Worm (Caenorhabditis elegans) whole organism, early embryonic: ENCODE data around the gene srz-94.

Experiments used
- B0310.2 ChIP-seq: sonication (generic microtip); optimal IDR thresholded peaks from 2 replicates; lab custom pipeline; 2016; ENCODE audit warnings: mild to moderate bottlenecking, missing genetic modification characterization, missing compliant biosample characterization
- F13C5.2 ChIP-seq: sonication (generic microtip); optimal IDR thresholded peaks from 2 replicates; lab custom pipeline; 2017; ENCODE audit warnings: mild to moderate bottlenecking, missing genetic modification characterization, inconsistent platforms, missing compliant biosample characterization
- aly-1 ChIP-seq: sonication (generic microtip); optimal IDR thresholded peaks from 2 replicates; lab custom pipeline; 2016; ENCODE audit warnings: missing genetic modification characterization, missing compliant biosample characterization
- ama-1 ChIP-seq: fragments of 150-350 bp; optimal IDR thresholded peaks from 2 replicates; lab custom pipeline; 2014
- ceh-13 ChIP-seq: fragments of 200-800 bp; sonication (Bioruptor generic); optimal IDR thresholded peaks from 2 replicates; lab custom pipeline; 2018; ENCODE audit warnings: mild to moderate bottlenecking, missing genetic modification characterization, missing compliant biosample characterization
- ceh-36 ChIP-seq: sonication (generic microtip); optimal IDR thresholded peaks from 2 replicates; lab custom pipeline; 2016; ENCODE audit warnings: missing genetic modification characterization, inconsistent platforms, missing compliant biosample characterization
- ets-7 ChIP-seq: sonication (generic microtip); optimal IDR thresholded peaks from 2 replicates; lab custom pipeline; 2016; ENCODE audit warnings: missing genotype, missing genetic modification characterization, missing compliant biosample characterization
- flt-1 ChIP-seq: fragments of 200-800 bp; sonication (Bioruptor generic); IDR thresholded peaks from 2 replicates; pipeline ENCODE4 v1.3.6; 2022; ENCODE audit warnings: missing genetic modification characterization, missing compliant biosample characterization
- hmbx-1 ChIP-seq: sonication (generic microtip); optimal IDR thresholded peaks from 2 replicates; lab custom pipeline; 2016; ENCODE audit warnings: mild to moderate bottlenecking, missing genetic modification characterization, missing compliant biosample characterization
- hmg-4 ChIP-seq: fragments of 200-800 bp; sonication (Bioruptor generic); optimal IDR thresholded peaks from 2 replicates; lab custom pipeline; 2018; ENCODE audit warnings: mild to moderate bottlenecking, missing genetic modification characterization, missing compliant biosample characterization
- hnd-1 ChIP-seq: sonication (generic microtip); optimal IDR thresholded peaks from 2 replicates; lab custom pipeline; 2016; ENCODE audit warnings: missing genetic modification characterization, missing compliant biosample characterization
- pes-1 ChIP-seq: fragments of 200-800 bp; sonication (Bioruptor generic); IDR thresholded peaks from 2 replicates; pipeline ENCODE4 v1.3.6; 2022; ENCODE audit warnings: missing genetic modification reagents, missing genetic modification characterization, missing compliant biosample characterization
- scrt-1 ChIP-seq: fragments of 200-800 bp; sonication (Bioruptor generic); IDR thresholded peaks from 2 replicates; pipeline ENCODE4 v1.3.6; 2022; ENCODE audit warnings: missing genetic modification characterization, missing compliant biosample characterization
- sea-1 ChIP-seq: fragments of 200-800 bp; sonication (Bioruptor generic); conservative IDR thresholded peaks from 2 replicates; pipeline ENCODE4 v1.3.6; 2022; ENCODE audit warnings: missing genetic modification characterization, missing compliant biosample characterization
- tbx-11 ChIP-seq: fragments of 200-800 bp; sonication (Bioruptor generic); IDR thresholded peaks from 2 replicates; pipeline ENCODE4 v1.3.6; 2022; ENCODE audit warnings: missing genetic modification characterization, missing compliant biosample characterization
- tbx-37 ChIP-seq: fragments of 200-800 bp; sonication (Bioruptor generic); conservative IDR thresholded peaks from 2 replicates; pipeline ENCODE4 v1.3.6; 2022; ENCODE audit warnings: missing genetic modification reagents, missing genetic modification characterization, missing compliant biosample characterization
- tra-4 ChIP-seq: sonication (generic microtip); optimal IDR thresholded peaks from 2 replicates; lab custom pipeline; 2017; ENCODE audit warnings: missing genetic modification characterization, missing compliant biosample characterization

Gene srz-94

DNA sequence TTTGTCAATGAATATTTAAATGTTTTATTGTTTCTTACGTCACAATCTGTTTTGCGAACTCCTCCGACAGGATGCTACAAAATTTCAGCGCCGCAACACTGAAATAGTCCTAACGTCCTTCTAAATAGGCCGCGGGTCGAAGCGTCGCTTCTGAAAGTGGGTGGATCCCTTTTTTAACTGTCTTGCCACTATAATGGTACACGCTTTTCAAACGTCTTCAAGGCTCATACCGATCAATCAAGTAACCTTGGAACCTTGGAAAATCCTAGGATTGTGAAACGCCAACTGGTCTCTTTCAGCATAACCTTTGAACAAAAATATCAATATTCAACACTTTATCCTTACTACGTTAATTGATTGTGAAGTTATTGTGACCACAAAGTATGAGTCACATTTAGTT, 30.9 kb upstream of the srz-94 start:
- no peak for TF ChIP-seq sea-1

DNA sequence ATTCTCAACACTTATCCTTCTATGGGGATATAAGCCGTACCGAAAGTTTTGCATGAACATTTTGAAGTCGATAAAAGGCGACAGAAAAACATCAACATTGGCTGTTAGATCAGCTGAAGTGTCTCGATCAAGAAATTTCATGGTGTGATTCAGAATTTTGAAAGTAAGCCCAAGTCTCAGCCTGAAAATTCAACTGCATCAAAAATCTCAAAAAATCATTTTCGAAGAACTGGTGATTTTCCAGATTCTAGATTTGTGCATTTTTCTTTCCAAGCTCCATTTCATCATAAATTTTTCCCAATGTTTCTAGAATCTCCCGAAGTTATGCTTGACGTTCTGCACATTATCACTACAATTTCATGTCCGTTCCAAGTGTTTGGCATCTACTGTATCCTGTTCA, 28.9 kb upstream of the srz-94 start, which contains the start of gene srh-255:
Gene srh-255, plus strand, starts transcription at position 301 of the 400 bp plus-strand sequence.
- no peak for TF ChIP-seq B0310.2 (tag; lab: Kevin White, UChicago)
- no peak for TF ChIP-seq tra-4 (tag; lab: Kevin White, UChicago)
- TF ChIP-seq aly-1: no peak
- no peak for TF ChIP-seq scrt-1 (GFP tag; lab: Robert Waterston, UW)

DNA sequence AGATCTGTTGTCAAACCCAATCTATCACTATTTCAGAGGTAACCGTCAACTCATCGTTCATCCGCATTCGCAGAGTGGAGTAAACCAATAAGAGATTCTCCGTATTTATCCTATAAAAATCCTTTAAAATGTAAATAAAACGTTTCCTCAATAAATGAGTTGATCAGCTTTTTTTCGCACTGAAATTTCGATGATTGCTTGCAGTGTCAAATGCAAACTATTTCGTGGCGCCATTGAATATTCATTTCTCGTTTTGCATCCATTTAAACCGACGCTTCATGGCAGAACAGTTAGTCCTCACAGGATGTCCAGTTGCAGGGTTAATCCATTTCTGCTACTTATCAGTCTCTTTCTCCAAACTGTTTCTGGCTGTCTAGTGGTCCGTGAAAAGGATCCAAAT, 25.8 kb upstream of the srz-94 start, which contains the start of gene F28B1.9:
Gene F28B1.9, plus strand, starts transcription at position 301 of the 400 bp plus-strand sequence.
- TF ChIP-seq hmbx-1 (tag; lab: Kevin White, UChicago) (no peak), flt-1 (no peak), F13C5.2 (no peak), tbx-11 (no peak), tra-4 (tag; lab: Kevin White, UChicago) (no peak), pes-1 (GFP tag; lab: Robert Waterston, UW) (no peak), hmg-4 (GFP tag; lab: Kevin White, UChicago) (no peak)

DNA sequence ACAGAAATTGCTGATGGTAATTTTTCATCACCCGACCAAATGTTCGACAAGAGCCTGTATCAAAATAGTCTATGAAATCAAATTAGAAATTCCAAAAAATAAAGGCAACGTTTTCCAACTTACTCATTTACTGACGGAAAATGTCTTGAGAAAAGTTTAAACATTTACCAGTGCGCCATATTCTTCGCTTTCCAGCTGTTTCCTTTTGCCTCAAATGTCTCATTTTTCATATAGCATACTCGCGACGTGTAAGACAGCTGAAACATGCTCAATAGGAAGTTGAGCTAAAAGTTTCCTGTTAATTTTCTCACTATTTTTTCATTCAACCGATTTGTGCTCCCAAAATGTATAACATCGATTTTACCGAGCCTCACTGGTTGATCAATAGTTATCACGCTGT, 24.2 kb upstream of the srz-94 start, which contains the start of gene sri-66:
Gene sri-66, plus strand, starts transcription at position 301 of the 400 bp plus-strand sequence.
- TF ChIP-seq F13C5.2 (no peak), aly-1 (no peak), sea-1 (no peak), tbx-11 (no peak), ets-7 (tag; lab: Kevin White, UChicago) (no peak), scrt-1 (GFP tag; lab: Robert Waterston, UW) (no peak), ceh-13 (GFP tag; lab: Kevin White, UChicago) (no peak), flt-1 (no peak), ama-1 (lab: Kevin White, UChicago) (no peak), hnd-1 (tag; lab: Kevin White, UChicago) (no peak), B0310.2 (tag; lab: Kevin White, UChicago) (no peak), tbx-37 (GFP tag; lab: Robert Waterston, UW) (no peak)

DNA sequence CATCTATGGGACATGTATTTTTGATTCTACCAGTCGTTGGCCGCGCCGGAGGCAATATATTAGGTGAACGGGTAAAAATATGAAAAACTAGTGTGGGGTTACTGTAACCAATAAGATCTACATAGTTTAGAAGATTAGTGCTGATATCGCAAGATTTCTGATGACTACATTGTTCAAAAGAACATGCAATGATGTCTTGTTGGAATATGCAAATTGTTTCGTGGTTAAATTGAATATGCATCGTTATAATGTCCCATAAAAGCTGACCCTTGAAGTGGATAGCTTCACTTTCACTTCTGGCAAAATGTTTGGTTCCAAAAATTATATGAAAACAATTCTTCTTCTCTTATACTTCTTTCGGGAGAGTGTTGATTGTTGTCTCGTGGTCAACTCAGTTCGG, 8.8 kb upstream of the srz-94 start, which contains the start of gene F28B1.2:
Gene F28B1.2, plus strand, starts transcription at position 301 of the 400 bp plus-strand sequence.
- TF ChIP-seq flt-1 (no peak), ets-7 (tag; lab: Kevin White, UChicago) (no peak), sea-1 (no peak)

DNA sequence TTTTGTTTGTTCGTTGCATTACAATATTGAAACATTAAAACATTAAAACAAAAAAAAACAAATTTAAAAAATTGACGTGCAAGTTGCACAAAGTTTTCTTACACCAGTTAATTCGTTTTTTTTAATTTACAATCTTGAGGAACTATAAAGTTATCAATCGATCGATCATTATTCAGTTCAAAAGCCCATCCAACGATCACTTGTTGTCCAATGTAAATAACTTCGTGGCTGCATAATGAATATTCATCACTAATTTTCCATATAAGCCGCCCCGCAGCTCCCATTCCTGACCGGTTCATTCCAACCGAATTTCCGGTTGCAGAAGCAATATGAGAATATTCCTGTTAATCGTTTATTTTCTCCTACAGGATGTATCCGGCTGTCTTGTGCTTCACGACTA, 6.5 kb upstream of the srz-94 start, which contains the start of gene hpo-33:
Gene hpo-33, plus strand, starts transcription at position 301 of the 400 bp plus-strand sequence.
- TF ChIP-seq tra-4 (tag; lab: Kevin White, UChicago) (no peak), hmg-4 (GFP tag; lab: Kevin White, UChicago) (no peak), tbx-37 (GFP tag; lab: Robert Waterston, UW) (no peak), tbx-11 (no peak), B0310.2 (tag; lab: Kevin White, UChicago) (no peak), ets-7 (tag; lab: Kevin White, UChicago) (no peak), ceh-36 (tag; lab: Kevin White, UChicago) (no peak), aly-1 (no peak)

DNA sequence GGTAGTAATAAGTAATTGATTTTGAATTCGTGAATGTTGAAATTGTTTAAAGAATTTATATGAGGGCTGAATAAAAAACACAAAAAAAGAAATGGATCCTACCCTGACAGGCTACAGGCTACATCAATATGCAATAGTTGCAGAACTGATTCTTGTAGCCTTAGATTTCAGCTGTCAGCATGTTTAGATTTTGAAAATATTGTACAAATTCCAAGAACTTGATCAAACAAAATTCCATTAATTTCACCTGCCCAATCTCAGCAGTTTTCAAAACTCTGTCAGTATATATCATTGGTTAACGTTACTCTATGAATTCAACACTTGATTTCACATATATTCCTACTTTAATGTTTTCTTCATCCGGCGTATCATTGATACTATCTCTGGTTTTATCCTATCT, 5.3 kb downstream of the srz-94 start:
- no peak for TF ChIP-seq B0310.2 (tag; lab: Kevin White, UChicago)
- TF ChIP-seq ets-7 (tag; lab: Kevin White, UChicago): no peak
- TF ChIP-seq tra-4 (tag; lab: Kevin White, UChicago): no peak
- TF ChIP-seq F13C5.2: no peak
- TF ChIP-seq ceh-36 (tag; lab: Kevin White, UChicago): no peak
- TF ChIP-seq ama-1 (lab: Kevin White, UChicago): no peak
- TF ChIP-seq tbx-37 (GFP tag; lab: Robert Waterston, UW): no peak
- TF ChIP-seq scrt-1 (GFP tag; lab: Robert Waterston, UW): no peak
- TF ChIP-seq hmbx-1 (tag; lab: Kevin White, UChicago): no peak
- TF ChIP-seq ceh-13 (GFP tag; lab: Kevin White, UChicago): no peak
- TF ChIP-seq hmg-4 (GFP tag; lab: Kevin White, UChicago): no peak
- TF ChIP-seq hnd-1 (tag; lab: Kevin White, UChicago): no peak
- TF ChIP-seq sea-1: no peak
- no peak for TF ChIP-seq pes-1 (GFP tag; lab: Robert Waterston, UW)
- TF ChIP-seq aly-1: no peak
- TF ChIP-seq tbx-11: no peak
- TF ChIP-seq flt-1: no peak

DNA sequence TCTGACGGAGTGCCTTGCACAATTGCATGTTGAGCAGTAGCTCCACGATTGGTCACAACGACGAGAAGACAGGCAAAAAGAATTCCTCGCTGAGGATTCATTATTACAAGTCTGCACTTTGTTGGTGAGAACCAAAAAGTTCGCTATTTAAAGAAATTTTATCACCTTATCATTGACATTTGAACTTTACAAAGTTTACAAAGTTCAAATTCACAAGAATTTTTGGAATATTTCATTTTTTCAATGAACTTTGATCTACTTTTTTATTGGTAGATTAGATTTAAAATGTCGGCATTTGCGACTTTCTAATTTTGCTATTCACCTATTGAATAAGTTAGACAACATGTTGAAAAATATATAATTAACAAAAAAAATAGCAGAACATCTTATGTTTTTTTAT, 9.5 kb downstream of the srz-94 start, which contains the start of gene F49H6.15:
Gene F49H6.15, minus strand, starts transcription at position 101 of the 400 bp plus-strand sequence.
- no peak for TF ChIP-seq ceh-36 (tag; lab: Kevin White, UChicago)

DNA sequence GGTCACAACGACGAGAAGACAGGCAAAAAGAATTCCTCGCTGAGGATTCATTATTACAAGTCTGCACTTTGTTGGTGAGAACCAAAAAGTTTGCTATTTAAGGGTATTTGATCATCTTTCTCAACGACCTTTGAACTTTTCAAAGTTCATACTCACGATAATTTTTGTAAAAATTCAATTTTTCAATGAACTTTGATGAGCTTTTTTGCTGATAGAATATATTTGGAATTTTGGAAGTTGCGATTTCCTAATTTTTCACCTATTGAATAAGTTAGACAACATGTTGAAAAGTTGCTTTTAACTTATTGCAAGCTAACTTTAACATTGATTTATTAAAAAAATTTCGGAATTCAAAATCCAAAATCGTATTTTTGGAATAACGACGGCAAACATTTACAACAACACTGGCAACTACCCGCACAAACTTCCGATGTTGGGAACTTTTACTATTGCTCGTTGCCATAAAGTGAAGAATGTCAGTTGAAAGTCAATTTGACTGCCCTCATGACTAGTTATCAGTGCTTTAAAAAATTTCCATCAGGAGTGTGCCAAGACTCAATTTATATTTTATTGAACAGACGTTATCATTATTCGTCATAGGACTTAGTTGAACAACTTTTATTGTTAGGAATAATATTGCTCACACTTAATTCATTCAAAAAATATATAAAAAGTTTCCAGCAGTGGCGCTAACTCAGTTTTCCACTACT, 13.0 kb downstream of the srz-94 start, which contains the start of the genes F49H6.8 and F49H6.5:
Gene F49H6.8, minus strand, starts transcription at position 51 of the 710 bp plus-strand sequence.
Gene F49H6.5, plus strand, starts transcription at position 629 of the 710 bp plus-strand sequence.
- TF ChIP-seq tra-4 (tag; lab: Kevin White, UChicago) (no peak), ceh-36 (tag; lab: Kevin White, UChicago) (no peak), ceh-13 (GFP tag; lab: Kevin White, UChicago) (no peak), scrt-1 (GFP tag; lab: Robert Waterston, UW) (no peak), sea-1 (no peak), B0310.2 (tag; lab: Kevin White, UChicago) (no peak), hnd-1 (tag; lab: Kevin White, UChicago) (no peak), tbx-37 (GFP tag; lab: Robert Waterston, UW) (no peak), flt-1 (no peak), aly-1 (no peak), hmbx-1 (tag; lab: Kevin White, UChicago) (no peak), ama-1 (lab: Kevin White, UChicago) (no peak), hmg-4 (GFP tag; lab: Kevin White, UChicago) (no peak)
